Fruit fly (Drosophila melanogaster) whole organism, larva: Measurements from ENCODE around the gene CG32344.

Experiments
- noc ChIP-seq: fragments of 200-800 bp; sonication (Bioruptor generic); optimal IDR thresholded peaks from 3 replicates; lab custom pipeline; 2019; ENCODE audit warnings: missing biosample characterization, mild to moderate bottlenecking, missing genetic modification characterization, moderate library complexity

CG32344 gene

DNA sequence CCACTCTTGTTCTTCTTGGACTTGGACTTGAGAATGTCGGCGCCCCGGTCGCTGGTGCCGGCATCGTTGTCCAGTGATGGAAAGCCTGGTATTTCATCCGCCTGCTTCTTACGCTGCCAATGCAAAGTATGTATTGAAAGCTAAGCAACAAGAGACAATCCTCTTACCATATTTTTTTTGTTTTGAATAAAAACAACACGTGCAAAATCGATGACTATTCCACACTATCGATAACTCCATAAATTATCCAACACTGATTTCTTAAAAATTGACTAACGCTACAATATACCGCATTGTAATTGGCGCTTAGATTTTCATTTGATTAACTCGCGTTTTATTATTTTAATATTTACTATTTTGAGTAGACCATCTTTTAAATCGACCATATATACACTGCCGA lies at the start of gene CG32344:
CG32344 (minus strand) TSS at position 235 of the 400 bp plus-strand sequence.
- TF ChIP-seq noc = no peak

DNA sequence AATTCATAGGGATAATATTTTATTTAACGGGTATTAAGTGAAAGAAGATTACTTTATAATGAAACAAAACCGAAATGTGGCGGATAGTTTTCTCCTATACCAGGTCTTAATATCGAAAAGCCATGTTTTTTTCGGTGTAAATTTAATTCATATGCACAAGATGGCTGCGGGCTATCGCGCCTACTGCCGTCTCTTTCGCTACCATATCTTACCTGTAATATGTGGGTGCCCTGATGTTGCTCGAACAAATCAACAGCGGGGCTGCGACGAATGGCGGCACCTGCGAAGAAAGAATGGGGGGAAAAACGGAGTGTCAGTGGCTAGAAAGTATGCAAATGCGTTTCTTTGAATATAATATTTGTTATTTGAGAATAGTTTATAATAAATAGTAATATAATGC lies 46.7 kb upstream of the CG32344 start:
- TF ChIP-seq noc = no peak

DNA sequence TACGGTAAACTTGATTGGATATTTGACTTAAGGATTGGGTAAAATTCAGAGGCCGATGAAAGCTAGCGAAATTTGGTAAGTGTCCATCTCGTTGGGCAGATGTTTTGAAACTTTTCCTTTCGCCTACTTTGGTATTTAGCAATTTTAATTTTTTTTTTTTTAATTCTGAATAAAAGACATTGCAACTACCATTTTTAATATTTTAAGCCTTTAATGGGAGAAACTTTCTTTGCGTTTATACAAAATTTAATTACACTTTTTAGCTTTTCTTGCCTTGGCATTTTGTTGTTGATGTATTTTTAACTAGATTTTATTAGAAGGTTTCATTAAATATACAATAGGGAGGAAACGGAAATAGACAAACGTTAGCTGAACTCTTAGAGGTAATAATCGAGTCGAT lies 41.8 kb upstream of the CG32344 start, which contains the start of gene CG13884:
CG13884 (minus strand) TSS at position 101 of the 400 bp plus-strand sequence.
- no peak for TF ChIP-seq noc

DNA sequence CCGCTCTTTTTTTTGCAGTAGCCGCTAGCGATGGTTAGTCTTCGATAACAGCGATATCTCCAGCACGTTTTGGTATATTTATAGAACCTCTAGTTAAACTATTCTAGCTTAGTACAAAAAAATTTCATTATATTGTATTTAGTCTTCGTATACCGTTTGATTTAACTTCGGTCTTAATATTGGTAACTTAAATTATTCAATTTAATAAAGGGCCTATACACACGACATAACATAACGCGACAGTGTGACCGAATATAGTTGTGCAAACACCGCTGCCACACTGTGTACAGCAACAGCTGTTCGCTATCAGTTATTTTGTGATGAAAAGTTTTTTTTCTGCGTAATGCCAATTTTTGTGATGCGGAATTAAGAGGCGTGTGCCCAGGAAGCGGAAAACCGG lies 36.7 kb upstream of the CG32344 start, which contains the start of the genes Cdc5 and CG1233:
Cdc5 (minus strand) TSS at position 183 of the 400 bp plus-strand sequence.
CG1233 (plus strand) TSS at position 272 of the 400 bp plus-strand sequence.
- TF ChIP-seq noc = no peak

DNA sequence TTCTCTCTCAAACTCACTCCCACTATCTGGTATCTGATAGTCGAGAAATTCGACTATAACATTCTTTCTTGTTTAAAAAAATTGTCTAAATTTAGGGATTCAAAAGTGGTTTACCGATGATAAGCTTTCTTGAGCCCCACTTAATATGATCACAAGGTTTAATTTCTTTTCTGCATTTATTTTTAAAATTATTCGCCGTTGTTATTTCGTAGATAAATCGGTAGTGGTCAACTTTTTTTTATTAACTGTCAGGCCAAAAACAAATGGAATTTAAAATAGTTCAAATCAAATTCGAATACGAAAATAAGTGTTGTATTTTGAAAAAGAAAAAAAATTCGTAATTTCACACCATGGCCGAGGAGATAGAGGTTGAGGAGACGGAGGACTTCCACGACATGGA lies 33.2 kb upstream of the CG32344 start, which contains the start of gene Roc1b:
Roc1b (plus strand) TSS at position 301 of the 400 bp plus-strand sequence.
- TF ChIP-seq noc = no peak

DNA sequence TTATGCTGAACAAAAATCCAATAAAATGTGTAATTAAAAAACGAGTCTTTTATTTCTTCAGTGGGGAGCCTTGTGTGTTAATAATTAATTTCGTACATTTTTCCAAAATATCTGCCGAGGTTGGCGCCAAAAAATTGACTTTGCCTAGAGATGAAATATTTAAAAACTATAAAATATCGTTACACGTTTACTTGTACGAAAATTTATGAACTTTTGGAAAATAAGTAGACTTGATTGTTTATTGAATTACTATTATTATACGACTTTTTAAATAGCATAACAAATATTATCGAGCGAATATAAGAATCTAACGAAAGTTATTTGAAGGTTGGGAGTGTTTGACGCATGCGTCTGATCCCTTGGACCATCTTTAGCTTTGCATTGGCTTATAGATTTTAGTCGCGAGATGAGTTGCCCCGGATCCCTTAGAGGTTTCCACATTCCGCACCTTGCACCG lies 31.5 kb upstream of the CG32344 start, which contains the start of gene CG1231:
CG1231 (plus strand) TSS at position 407 of the 457 bp plus-strand sequence.
- no peak for TF ChIP-seq noc

DNA sequence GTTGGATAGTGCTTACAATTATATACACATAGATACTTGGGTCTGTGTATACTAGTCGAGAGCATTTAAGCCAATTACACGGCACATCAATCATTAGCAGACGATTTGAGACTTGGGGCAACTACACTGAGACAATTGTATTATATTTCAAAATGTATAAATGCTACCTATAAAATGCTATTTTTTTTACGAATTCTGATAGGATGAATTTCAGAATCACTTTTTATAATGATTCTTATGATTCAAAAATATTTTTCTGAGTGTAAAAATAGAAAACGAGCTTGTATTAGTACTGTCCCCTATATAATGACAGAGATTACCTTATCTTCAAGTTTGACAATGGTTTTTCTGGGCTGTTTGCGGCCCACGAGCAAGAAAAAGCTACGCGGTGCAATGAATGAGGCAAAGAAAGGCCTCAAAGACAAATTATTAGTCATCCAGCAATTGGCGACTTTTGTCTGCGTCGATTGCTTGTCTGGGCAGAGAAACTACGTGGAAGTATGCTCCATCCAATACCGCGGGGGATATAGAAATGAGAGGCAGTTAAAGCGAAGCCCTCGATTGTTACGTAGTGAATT lies 26.2 kb upstream of the CG32344 start:
- peak; percentile 91 for TF ChIP-seq noc

DNA sequence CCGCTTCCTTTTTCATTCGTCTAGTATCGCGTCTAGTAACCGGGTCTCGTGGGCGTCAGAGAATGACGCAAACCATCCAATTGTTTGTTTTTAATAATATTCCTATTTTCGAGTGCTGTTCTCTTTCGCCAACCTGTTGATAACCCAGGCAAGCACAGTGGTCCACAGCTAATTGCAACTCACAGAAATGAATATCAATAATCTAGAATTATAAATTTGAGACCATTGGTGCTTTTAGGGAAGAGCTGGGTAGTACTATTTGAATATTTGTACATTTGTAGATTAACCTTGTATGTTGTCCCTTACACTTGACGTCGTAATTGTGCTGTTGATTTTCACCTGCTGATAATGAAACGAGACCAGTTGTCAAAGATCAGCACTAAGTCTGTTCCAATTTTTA lies 25.2 kb upstream of the CG32344 start:
- peak; percentile 51 for TF ChIP-seq noc

DNA sequence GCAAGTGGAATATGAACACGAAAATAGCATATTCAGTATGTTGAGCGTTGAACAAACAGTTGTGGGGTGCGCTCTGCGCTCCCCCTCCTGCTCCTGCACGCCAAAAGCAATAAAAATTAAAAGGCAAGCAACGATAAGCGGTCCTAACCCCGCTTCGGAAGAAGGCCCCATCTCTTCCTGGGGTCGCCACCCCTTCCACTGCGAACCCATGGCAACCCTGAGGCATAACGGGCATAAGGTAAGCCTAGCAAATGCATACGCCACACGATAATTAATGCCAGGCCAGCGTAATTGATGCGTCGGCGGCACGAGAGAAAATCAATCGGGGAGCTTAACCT lies 23.9 kb upstream of the CG32344 start:
- no peak for TF ChIP-seq noc

DNA sequence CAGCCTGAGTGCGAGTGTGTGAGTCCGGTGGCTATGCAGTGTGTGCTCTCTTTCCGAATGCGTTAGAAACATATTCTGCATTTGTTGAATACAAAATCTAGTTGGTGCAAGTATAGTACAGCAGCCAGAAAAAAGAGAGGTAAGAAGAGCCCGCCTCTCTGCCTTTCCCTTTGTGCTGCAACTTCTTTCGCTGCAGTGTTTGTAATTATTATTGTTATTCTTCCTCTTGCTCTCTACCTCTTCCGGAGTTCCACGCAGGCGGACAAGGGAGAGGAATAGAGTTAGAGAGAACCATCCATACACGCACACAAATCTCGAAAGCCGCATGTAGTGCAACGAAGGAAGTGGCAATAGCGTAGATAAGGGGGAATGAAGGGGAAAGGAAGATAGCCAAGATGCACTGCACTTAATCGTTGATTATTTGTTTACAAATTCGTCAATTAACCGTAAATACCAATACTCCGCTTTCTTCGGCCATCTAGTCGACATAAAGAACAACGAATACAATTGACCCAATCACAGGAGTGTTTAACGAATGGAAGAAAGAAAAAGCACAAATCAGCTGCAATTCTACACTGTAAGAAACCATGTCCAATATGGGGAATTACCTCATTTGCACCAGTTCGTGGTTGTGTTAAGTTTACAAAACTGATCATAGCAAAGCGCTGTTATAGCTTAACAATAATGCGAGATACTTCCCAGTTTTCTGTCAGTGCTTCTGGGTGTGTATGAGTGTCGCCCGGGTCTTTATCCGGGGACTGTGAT lies 23.3 kb upstream of the CG32344 start:
- TF ChIP-seq noc = no peak

DNA sequence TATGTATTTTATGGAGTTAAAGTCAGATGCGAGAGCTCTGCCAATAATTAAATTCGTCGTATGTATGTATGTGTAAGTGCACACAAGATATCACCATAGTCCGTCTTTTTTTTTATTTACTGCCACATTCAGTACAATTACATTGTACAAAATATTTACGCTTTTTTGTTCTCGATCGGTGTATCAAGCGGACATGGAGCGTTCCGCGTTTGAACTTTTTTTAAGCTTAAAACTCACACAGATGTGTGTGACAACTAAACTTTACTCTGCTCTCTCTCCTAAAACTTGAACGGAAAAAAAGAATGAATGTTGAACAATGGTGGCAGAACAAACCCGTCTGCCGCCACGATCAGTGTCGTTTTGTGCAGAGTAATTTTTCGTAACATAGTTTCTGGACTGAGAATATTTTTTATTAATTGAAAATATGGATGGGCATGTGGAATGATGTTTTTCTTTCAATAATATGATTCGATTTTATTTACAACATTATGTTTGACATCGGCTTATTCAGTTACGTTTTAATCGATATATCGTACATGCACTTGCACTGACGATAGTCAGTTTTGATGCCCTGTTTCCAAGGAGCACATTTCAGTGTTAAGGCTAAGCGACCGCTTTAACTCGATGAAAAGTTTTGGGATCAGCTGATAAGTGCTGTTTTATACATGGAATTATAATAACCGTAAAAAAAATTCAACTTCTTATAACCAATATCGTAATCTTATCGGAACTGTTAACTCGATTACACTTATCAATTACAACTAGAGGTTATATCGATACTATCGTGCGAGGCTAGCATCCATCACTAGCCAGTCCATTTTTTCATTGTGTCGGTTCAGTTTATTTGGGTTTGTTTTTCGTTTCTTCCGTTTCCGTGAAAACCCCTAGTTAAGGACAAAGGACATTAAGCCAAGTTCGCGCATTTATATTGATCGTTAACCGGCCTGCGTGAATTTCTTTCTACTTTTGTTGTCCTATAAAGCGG lies 22.4 kb upstream of the CG32344 start, which contains the start of gene mth:
mth (minus strand) TSS at position 302 of the 985 bp plus-strand sequence.
- peak; percentile 36 for TF ChIP-seq noc

DNA sequence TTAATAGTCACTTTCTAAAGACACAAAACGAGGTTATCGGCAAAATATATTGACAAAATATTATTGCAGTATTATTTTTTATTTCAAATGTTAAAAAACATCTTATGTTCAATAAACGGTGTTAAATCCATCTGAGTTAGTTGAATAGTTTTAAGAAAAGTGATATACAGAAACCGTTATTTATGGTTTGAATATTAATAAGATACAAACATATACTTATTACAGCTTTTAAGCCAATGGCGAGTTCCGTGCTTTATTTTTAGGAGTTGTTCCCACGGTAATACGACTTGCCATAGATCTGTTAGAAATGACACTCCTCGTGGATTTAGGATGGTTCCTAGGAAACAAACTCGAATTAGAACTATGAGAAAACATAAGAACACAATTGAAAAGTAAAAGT lies 18.8 kb upstream of the CG32344 start:
- TF ChIP-seq noc = no peak

DNA sequence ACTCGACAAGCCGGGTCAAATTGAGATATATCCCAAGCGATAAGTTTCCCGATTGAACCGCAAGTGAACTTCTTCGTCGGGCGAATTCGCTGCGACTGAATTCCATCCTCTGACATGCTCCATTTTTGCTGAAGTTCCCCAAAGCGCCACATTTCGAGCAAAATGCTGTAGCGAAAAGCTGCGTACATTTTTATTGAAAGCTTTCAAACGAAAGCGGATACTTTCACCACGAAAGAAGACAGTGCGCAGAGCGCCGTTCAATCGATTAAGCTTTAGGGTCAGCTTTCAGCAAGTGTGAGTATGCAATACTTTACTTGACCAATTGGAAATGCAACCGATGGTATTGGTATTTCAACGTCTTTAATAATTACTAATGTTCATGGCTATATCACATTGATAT lies 18.3 kb upstream of the CG32344 start, which contains the start of gene mthl10:
mthl10 (minus strand) TSS at position 77 of the 400 bp plus-strand sequence.
- TF ChIP-seq noc = no peak

DNA sequence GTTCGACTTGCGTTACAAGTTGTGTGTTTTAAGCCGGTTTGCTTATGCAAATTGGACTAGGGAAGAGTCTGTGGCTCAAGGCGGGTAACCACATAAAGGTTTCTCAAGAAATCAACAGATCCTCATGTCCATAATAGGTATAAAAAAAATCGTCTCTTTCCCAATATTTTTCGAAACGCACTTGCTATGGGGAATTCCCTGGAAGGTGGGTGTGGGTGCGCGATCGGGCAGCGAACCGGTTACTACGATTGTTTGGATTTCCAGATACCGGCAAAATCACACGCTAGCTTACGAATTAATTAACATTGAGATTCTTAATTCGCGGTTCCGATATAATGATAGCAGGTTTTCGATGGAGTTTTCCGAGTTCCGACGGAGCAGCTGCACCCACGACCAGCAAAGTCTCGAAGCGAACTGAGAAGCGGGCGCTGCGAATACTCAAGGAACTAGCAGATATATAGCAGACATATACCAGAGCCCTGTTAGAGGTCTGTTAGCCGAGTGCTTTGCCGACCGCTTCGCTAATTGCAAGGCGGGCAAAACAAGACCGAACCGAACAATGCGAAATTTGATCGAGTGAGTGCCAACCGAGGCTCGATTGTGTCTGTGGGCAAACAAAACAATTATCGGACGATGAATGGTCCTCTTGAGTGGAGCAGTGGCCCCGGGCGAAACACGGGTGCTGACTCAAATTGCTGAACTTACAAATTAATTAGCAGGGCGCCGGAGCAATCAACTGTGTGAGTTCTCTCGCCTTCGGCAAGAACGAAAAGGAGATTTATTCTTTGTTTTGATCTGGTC lies 16.7 kb upstream of the CG32344 start:
- peak; percentile 18 for TF ChIP-seq noc

DNA sequence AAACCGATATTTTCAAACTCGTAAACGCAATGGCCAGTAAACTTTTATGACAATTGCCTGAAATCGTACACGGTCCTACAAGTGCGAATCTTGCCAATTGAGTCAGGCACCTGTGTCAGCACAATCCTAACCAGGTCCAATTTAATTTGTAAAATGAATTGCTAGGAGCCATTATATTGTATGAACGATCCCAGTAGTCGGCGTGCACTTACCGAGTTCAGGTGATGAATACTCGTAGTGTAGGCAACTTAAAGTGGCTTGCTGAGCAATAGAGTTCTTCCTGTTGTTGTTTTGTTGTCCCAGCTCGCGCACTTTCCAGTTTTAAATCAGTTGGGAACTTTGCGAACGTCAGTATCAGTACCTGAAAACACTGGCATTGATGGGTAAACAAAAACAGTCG lies 16.0 kb upstream of the CG32344 start:
- no peak for TF ChIP-seq noc

DNA sequence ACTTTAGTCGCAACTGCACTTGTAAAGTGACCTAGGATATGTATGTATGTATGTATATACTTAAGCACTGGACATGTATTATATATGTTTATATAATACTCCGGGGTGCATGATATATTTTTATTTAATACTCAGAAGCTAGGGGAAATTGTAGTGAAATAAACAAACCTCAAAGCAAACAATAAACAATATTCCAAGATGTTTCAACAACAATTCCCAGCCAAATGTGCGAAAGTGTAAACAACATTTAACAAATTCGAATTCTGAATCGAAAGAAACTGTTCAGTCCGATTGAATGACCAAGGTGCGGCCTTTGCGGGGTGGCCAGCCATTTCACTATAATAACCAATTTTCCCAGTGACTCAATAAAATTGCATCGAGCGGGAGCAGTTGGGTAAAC lies 15.6 kb upstream of the CG32344 start:
- no peak for TF ChIP-seq noc
